Worm (Caenorhabditis elegans): ENCODE results near the gene F55G7.5.
A peak's percentile ranks its signal among the peaks of the same experiment; 100 is the strongest.

The F55G7.5 gene

DNA sequence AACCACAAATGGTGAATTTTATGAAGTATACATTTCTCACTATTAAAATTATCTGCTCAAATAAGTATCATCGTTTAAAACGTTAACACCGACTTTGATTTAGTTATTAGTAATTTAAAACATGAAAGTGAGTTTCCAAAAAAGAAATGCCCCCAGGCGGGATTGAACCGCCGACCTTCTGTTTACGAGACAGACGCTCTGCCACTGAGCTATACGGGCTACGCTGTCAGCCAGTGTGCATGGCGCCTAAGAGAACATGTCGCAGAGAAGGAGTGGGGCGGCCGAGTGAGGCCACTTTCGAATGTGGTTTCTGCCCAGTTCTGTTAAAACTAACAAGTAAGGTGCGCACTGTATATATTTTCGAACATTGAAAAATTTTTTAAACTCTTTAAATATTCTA is 3.8 kb downstream of the F55G7.5 start (continued):
- TF ChIP-seq rpc-1 (optimal IDR thresholded peaks at IDR 0.05) (peak; percentile 82), rpc-1 (tag; optimal IDR thresholded peaks at IDR 0.05) (peak; percentile 86), ZK185.1 (tag; optimal IDR thresholded peaks at IDR 0.05; ENCODE audit: poor library complexity, severe bottlenecking) (peak; percentile 93), C06A6.2 (GFP tag; conservative IDR thresholded peaks at IDR 0.05) (no peak), gei-17 (GFP tag; optimal IDR thresholded peaks at IDR 0.05) (peak; percentile 89), dpl-1 (GFP tag; optimal IDR thresholded peaks at IDR 0.05) (no peak), ceh-27 (GFP tag; optimal IDR thresholded peaks at IDR 0.05) (peak; percentile 69), nhr-120 (GFP tag; IDR thresholded peaks at IDR 0.05) (no peak)

ce11 chrX:11933547-11933946 is 5.2 kb downstream of the F55G7.5 start:
- TF ChIP-seq K11D2.4 (GFP tag; IDR thresholded peaks at IDR 0.05), result no peak
- no peak for TF ChIP-seq ceh-58 (GFP tag; IDR thresholded peaks at IDR 0.05)
- TF ChIP-seq ceh-40 (GFP tag; IDR thresholded peaks at IDR 0.05), result 0 out of 2 replicates have a peak, but pooled peaks have one; percentile 50
- TF ChIP-seq cebp-1 (GFP tag; IDR thresholded peaks at IDR 0.05), result 0 out of 2 replicates have a peak, but pooled peaks have one; percentile 30
- TF ChIP-seq cebp-1 (tag; optimal IDR thresholded peaks at IDR 0.05), result no peak
- no peak for TF ChIP-seq T26A5.8 (tag; optimal IDR thresholded peaks at IDR 0.05)
- peak; percentile 22 for TF ChIP-seq F57A8.1 (GFP tag; optimal IDR thresholded peaks at IDR 0.05)
- peak; percentile 79 for TF ChIP-seq nhr-90 (tag; optimal IDR thresholded peaks at IDR 0.05)
- peak; percentile 82; the same call in 1 of the 2 replicates for TF ChIP-seq sea-2 (GFP tag; IDR thresholded peaks at IDR 0.05)
- no peak for TF ChIP-seq C17E4.6 (GFP tag; IDR thresholded peaks at IDR 0.05)
- no peak for TF ChIP-seq B0019.2 (GFP tag; conservative IDR thresholded peaks at IDR 0.05)
- peak; percentile 14 for TF ChIP-seq zim-3 (tag; optimal IDR thresholded peaks at IDR 0.05)
- TF ChIP-seq tbp1 (GFP tag; optimal IDR thresholded peaks at IDR 0.05), result peak; percentile 94
- TF ChIP-seq ceh-100 (GFP tag; IDR thresholded peaks at IDR 0.05), result no peak
- TF ChIP-seq ztf-22 (GFP tag; optimal IDR thresholded peaks at IDR 0.05), result no peak
- TF ChIP-seq F33H1.4 (GFP tag; IDR thresholded peaks at IDR 0.05), result no peak
- peak; percentile 39 for TF ChIP-seq chd-7 (tag; optimal IDR thresholded peaks at IDR 0.05)
- TF ChIP-seq B0261.1 (tag; optimal IDR thresholded peaks at IDR 0.05), result peak; percentile 89
- peak; percentile 56; the same call in 1 of the 2 replicates for TF ChIP-seq bed-1 (GFP tag; IDR thresholded peaks at IDR 0.05)
- peak; percentile 39 for TF ChIP-seq snpc-4 (GFP tag; optimal IDR thresholded peaks at IDR 0.05)
- peak in 2 of 4 experiments; percentile 56 to 70 for TF ChIP-seq snpc-4 (tag; optimal IDR thresholded peaks at IDR 0.05)
- TF ChIP-seq pbrm-1 (GFP tag; IDR thresholded peaks at IDR 0.05), result peak; percentile 78
- TF ChIP-seq lag-1 (GFP tag; IDR thresholded peaks at IDR 0.05), result no peak
- peak; percentile 71 for TF ChIP-seq rpc-1 (optimal IDR thresholded peaks at IDR 0.05)
- peak; percentile 93 for TF ChIP-seq rpc-1 (tag; optimal IDR thresholded peaks at IDR 0.05)
- TF ChIP-seq F52B5.7 (tag; optimal IDR thresholded peaks at IDR 0.05), result no peak
- TF ChIP-seq F10E7.11 (tag; optimal IDR thresholded peaks at IDR 0.05), result no peak
- TF ChIP-seq nhr-27 (tag; optimal IDR thresholded peaks at IDR 0.05), result no peak
- peak; percentile 84 for TF ChIP-seq die-1 (tag; optimal IDR thresholded peaks at IDR 0.05)
- peak; percentile 17 for TF ChIP-seq hrde-1 (tag; optimal IDR thresholded peaks at IDR 0.05; ENCODE audit: borderline replicate concordance)
- peak; percentile 78; the same call in 1 of the 2 replicates for TF ChIP-seq egl-44 (GFP tag; IDR thresholded peaks at IDR 0.05)
- peak; percentile 2 for TF ChIP-seq mes-4 (tag; optimal IDR thresholded peaks at IDR 0.05)
- no peak for TF ChIP-seq ztf-3 (GFP tag; optimal IDR thresholded peaks at IDR 0.05)
- TF ChIP-seq madf-6 (GFP tag; IDR thresholded peaks at IDR 0.05), result no peak; the same call in 1 of the 2 replicates
- TF ChIP-seq T07F8.4 (tag; optimal IDR thresholded peaks at IDR 0.05), result peak; percentile 23
- TF ChIP-seq snpc-1.1 (tag; optimal IDR thresholded peaks at IDR 0.05; ENCODE audit: insufficient read depth), result no peak
- no peak for TF ChIP-seq F22D6.2 (tag; optimal IDR thresholded peaks at IDR 0.05)
- TF ChIP-seq snpc-1.3 (tag; optimal IDR thresholded peaks at IDR 0.05; ENCODE audit: insufficient read depth), result peak; percentile 54
- no peak for TF ChIP-seq F55B11.4 (tag; optimal IDR thresholded peaks at IDR 0.05; ENCODE audit: borderline replicate concordance, insufficient read depth)
- TF ChIP-seq dpl-1 (GFP tag; optimal IDR thresholded peaks at IDR 0.05), result no peak
- no peak for TF ChIP-seq aptf-2 (GFP tag; conservative IDR thresholded peaks at IDR 0.05)
- TF ChIP-seq attf-5 (GFP tag; optimal IDR thresholded peaks at IDR 0.05), result peak; percentile 70
